Worm (Caenorhabditis elegans) whole organism, L3 larva: ENCODE data around the gene col-40.

Experiments used
- fkh-10 ChIP-seq: sonication (generic microtip); optimal IDR thresholded peaks from 2 replicates; lab custom pipeline; 2017; ENCODE audit warnings: missing biosample characterization, missing genetic modification reagents, missing genetic modification characterization
- nhr-28 ChIP-seq: fragments of 150-350 bp; optimal IDR thresholded peaks from 2 replicates; lab custom pipeline; 2014; ENCODE audit warnings: missing biosample characterization, missing genetic modification characterization

ce11 chrII:1151810-1152209 is 45.0 kb upstream of the col-40 start:
- no peak for TF ChIP-seq nhr-28 (tag; lab: Kevin White, UChicago)
- no peak for TF ChIP-seq fkh-10 (GFP tag; lab: Kevin White, UChicago)
